Worm (Caenorhabditis elegans): ENCODE measurements around the gene dnj-9.
A peak's percentile ranks its signal among the peaks of the same experiment; 100 is the strongest.
"Not testable (repeated sequence)": the region's sequence is repeated elsewhere in the genome, so short reads cannot be mapped to it uniquely, and the experiment has no call there.

The dnj-9 gene

ce11 chrII:4858906-4859411, 7.1 kb downstream of the dnj-9 start:
- no peak for TF ChIP-seq fos-1 (tag; optimal IDR thresholded peaks at IDR 0.05)
- no peak for TF ChIP-seq dmd-8 (GFP tag; IDR thresholded peaks at IDR 0.05)
- TF ChIP-seq dpl-1 (GFP tag; optimal IDR thresholded peaks at IDR 0.05), result peak; percentile 20
- peak; percentile 38 for TF ChIP-seq duxl-1 (tag; optimal IDR thresholded peaks at IDR 0.05; ENCODE audit: poor library complexity)
- TF ChIP-seq Y48G9A.11 (GFP tag; IDR thresholded peaks at IDR 0.05), result no peak
- peak; percentile 95 for TF ChIP-seq aha-1 (tag)
- no peak for TF ChIP-seq php-3 (GFP tag; IDR thresholded peaks at IDR 0.05)
- 0 out of 2 replicates have a peak, but pooled peaks have one; percentile 29 for TF ChIP-seq zfp-3 (GFP tag; conservative IDR thresholded peaks at IDR 0.05)
- no peak for TF ChIP-seq F26F4.8 (GFP tag; conservative IDR thresholded peaks at IDR 0.05)
- TF ChIP-seq daf-16 (GFP tag; optimal IDR thresholded peaks at IDR 0.05), result no peak
- peak; percentile 1 for TF ChIP-seq daf-16 (tag; optimal IDR thresholded peaks at IDR 0.05)
- peak; percentile 71 for TF ChIP-seq ama-1 (optimal IDR thresholded peaks at IDR 0.05)

- TF ChIP-seq nhr-41, tra-1, Y48G9A.11 (GFP tag; IDR thresholded peaks at IDR 0.05): not testable (repeated sequence)
Observed at ce11 chrII:4860260-4860659, 8.4 kb downstream of the dnj-9 start, which contains the start of the genes nspd-5 and F11G11.4. nspd-5 (minus strand) TSS chrII:4860360. F11G11.4 (plus strand) TSS chrII:4860594.

ce11 chrII:4863357-4863756, 11.5 kb downstream of the dnj-9 start, which contains the start of the genes mpst-4 and F11G11.14:
mpst-4 (minus strand) TSS chrII:4863457.
F11G11.14 (plus strand) TSS chrII:4863681.
- no peak for TF ChIP-seq ZK337.2 (GFP tag; IDR thresholded peaks at IDR 0.05)
- no peak for TF ChIP-seq ctbp-1 (GFP tag; IDR thresholded peaks at IDR 0.05)
- no peak for TF ChIP-seq mxl-3 (GFP tag; optimal IDR thresholded peaks at IDR 0.05)
- no peak for TF ChIP-seq daf-16 (GFP tag; optimal IDR thresholded peaks at IDR 0.05)
- TF ChIP-seq daf-16 (tag; optimal IDR thresholded peaks at IDR 0.05), result no peak
- no peak for TF ChIP-seq dpl-1 (GFP tag; optimal IDR thresholded peaks at IDR 0.05)
- TF ChIP-seq mes-2 (tag; optimal IDR thresholded peaks at IDR 0.05; ENCODE audit: poor library complexity, severe bottlenecking), result no peak
- no peak for TF ChIP-seq F37D6.2 (tag; optimal IDR thresholded peaks at IDR 0.05)
- no peak for TF ChIP-seq zip-2 (tag; optimal IDR thresholded peaks at IDR 0.05)
- no peak for TF ChIP-seq nhr-77 (tag; optimal IDR thresholded peaks at IDR 0.05)
- TF ChIP-seq ces-1 (GFP tag; optimal IDR thresholded peaks at IDR 0.05), result no peak
- TF ChIP-seq tag-97 (GFP tag; IDR thresholded peaks at IDR 0.05), result no peak
- no peak for TF ChIP-seq ZK546.5 (tag; optimal IDR thresholded peaks at IDR 0.05)
- no peak for TF ChIP-seq ceh-62 (tag; optimal IDR thresholded peaks at IDR 0.05)
- TF ChIP-seq ceh-20 (GFP tag; IDR thresholded peaks at IDR 0.05), result no peak
- no peak for TF ChIP-seq lim-7 (GFP tag; IDR thresholded peaks at IDR 0.05)
- TF ChIP-seq duxl-1 (tag; optimal IDR thresholded peaks at IDR 0.05; ENCODE audit: poor library complexity), result no peak
- no peak for TF ChIP-seq set-16 (GFP tag; IDR thresholded peaks at IDR 0.05)
- no peak for TF ChIP-seq hif-1 (tag; optimal IDR thresholded peaks at IDR 0.05)

ce11 chrII:4866045-4866444, 14.2 kb downstream of the dnj-9 start:
- TF ChIP-seq ces-1 (GFP tag; optimal IDR thresholded peaks at IDR 0.05) (no peak), madf-5 (GFP tag; IDR thresholded peaks at IDR 0.05) (0 out of 4 replicates have a peak, but pooled peaks of 1 of the 2 experiments have one; percentile 16), ama-1 (optimal IDR thresholded peaks at IDR 0.05) (peak; percentile 82), mes-2 (tag; optimal IDR thresholded peaks at IDR 0.05; ENCODE audit: poor library complexity, severe bottlenecking) (no peak), hif-1 (tag; optimal IDR thresholded peaks at IDR 0.05) (no peak), dpl-1 (GFP tag; optimal IDR thresholded peaks at IDR 0.05) (peak; percentile 16), skn-1 (tag; optimal IDR thresholded peaks at IDR 0.05) (no peak), zfp-3 (GFP tag; conservative IDR thresholded peaks at IDR 0.05) (no peak), egl-43 (GFP tag; IDR thresholded peaks at IDR 0.05) (no peak), Y48G9A.11 (GFP tag; IDR thresholded peaks at IDR 0.05) (no peak), gei-8 (GFP tag; optimal IDR thresholded peaks at IDR 0.05) (no peak), mdt-29 (GFP tag; IDR thresholded peaks at IDR 0.05) (no peak), nhr-48 (tag; optimal IDR thresholded peaks at IDR 0.05) (peak; percentile 45), nhr-102 (tag; optimal IDR thresholded peaks at IDR 0.05) (no peak), D1046.2 (GFP tag; IDR thresholded peaks at IDR 0.05) (no peak), hlh-11 (tag; optimal IDR thresholded peaks at IDR 0.05) (peak; percentile 71), nhr-28 (tag; optimal IDR thresholded peaks at IDR 0.05) (peak; percentile 42), T26A8.4 (GFP tag; IDR thresholded peaks at IDR 0.05) (peak; percentile 52; the same call in 1 of the 2 replicates), duxl-1 (tag; optimal IDR thresholded peaks at IDR 0.05; ENCODE audit: poor library complexity) (no peak), ztf-7 (tag; optimal IDR thresholded peaks at IDR 0.05) (no peak), spr-3 (GFP tag; optimal IDR thresholded peaks at IDR 0.05) (no peak), unc-39 (tag; optimal IDR thresholded peaks at IDR 0.05) (no peak), F44E2.7 (GFP tag; IDR thresholded peaks at IDR 0.05) (no peak), mxl-3 (GFP tag; optimal IDR thresholded peaks at IDR 0.05) (peak; percentile 65), aha-1 (tag) (peak; percentile 73)
